Fruit fly (Drosophila melanogaster): ENCODE measurements around the gene prage.

The prage gene

dm6 chrX:1861620-1862184 is 88.2 kb downstream of the prage start, which contains the start of gene deltaCOP (continued):
- TF ChIP-seq Hr78 (GFP tag; optimal IDR thresholded peaks at IDR 0.05) (peak in 1 of 2 experiments; percentile 2), aop (GFP tag; IDR thresholded peaks at IDR 0.05) (no peak), CG8944 (GFP tag; optimal IDR thresholded peaks at IDR 0.05) (peak; percentile 92), Xbp1 (GFP tag; optimal IDR thresholded peaks at IDR 0.05) (peak; percentile 93), jumu (GFP tag; optimal IDR thresholded peaks at IDR 0.05) (peak; percentile 91), Dek (tag; optimal IDR thresholded peaks at IDR 0.05) (peak; percentile 74), Sox100B (GFP tag; optimal IDR thresholded peaks at IDR 0.05) (no peak), CG1529 (GFP tag; optimal IDR thresholded peaks at IDR 0.05) (no peak), CG30431 (GFP tag; optimal IDR thresholded peaks at IDR 0.05) (peak; percentile 46), z (GFP tag; IDR thresholded peaks at IDR 0.05) (no peak), CG7928 (GFP tag; optimal IDR thresholded peaks at IDR 0.05) (peak; percentile 56), tap (tag; optimal IDR thresholded peaks at IDR 0.05) (no peak), CG31388 (GFP tag; optimal IDR thresholded peaks at IDR 0.05) (peak; percentile 77), CG10543 (GFP tag; optimal IDR thresholded peaks at IDR 0.05) (peak; percentile 79), CG31365 (tag; optimal IDR thresholded peaks at IDR 0.05) (no peak), org-1 (GFP tag; optimal IDR thresholded peaks at IDR 0.05) (peak; percentile 59), klu (GFP tag; IDR thresholded peaks at IDR 0.05) (peak; percentile 85), CG13296 (GFP tag; optimal IDR thresholded peaks at IDR 0.05) (peak; percentile 72), prd (optimal IDR thresholded peaks at IDR 0.05) (no peak), prd (GFP tag; IDR thresholded peaks at IDR 0.05) (peak; percentile 90), HmgD (GFP tag; optimal IDR thresholded peaks at IDR 0.05) (peak; percentile 92), Vsx1 (GFP tag; optimal IDR thresholded peaks at IDR 0.05) (no peak), Max (GFP tag; optimal IDR thresholded peaks at IDR 0.05) (peak; percentile 88), Antp (GFP tag; optimal IDR thresholded peaks at IDR 0.05) (peak; percentile 91), cas (GFP tag; IDR thresholded peaks at IDR 0.05) (0 out of 2 replicates have a peak, but pooled peaks have one; percentile 26), CG13775 (GFP tag; optimal IDR thresholded peaks at IDR 0.05) (peak; percentile 84), C15 (GFP tag; IDR thresholded peaks at IDR 0.05) (0 out of 3 replicates have a peak, but pooled peaks have one; percentile 50), sqz (GFP tag; optimal IDR thresholded peaks at IDR 0.05) (no peak), Gug (GFP tag; IDR thresholded peaks at IDR 0.05) (peak; percentile 86), ttk (GFP tag; IDR thresholded peaks at IDR 0.05) (peak; percentile 73), chif (GFP tag; optimal IDR thresholded peaks at IDR 0.05) (peak; percentile 84 to 89), CG7745 (tag; optimal IDR thresholded peaks at IDR 0.05) (no peak), Bteb2 (GFP tag; optimal IDR thresholded peaks at IDR 0.05) (peak; percentile 92), HmgZ (tag; optimal IDR thresholded peaks at IDR 0.05) (peak; percentile 79), CG15269 (tag; optimal IDR thresholded peaks at IDR 0.05) (peak; percentile 79), Dbx (GFP tag; IDR thresholded peaks at IDR 0.05) (peak; percentile 88), corto (GFP tag; optimal IDR thresholded peaks at IDR 0.05) (no peak), CG14965 (GFP tag; optimal IDR thresholded peaks at IDR 0.05; ENCODE audit: borderline replicate concordance) (peak; percentile 52), CG2875 (GFP tag; optimal IDR thresholded peaks at IDR 0.05) (no peak), trem (tag; optimal IDR thresholded peaks at IDR 0.05) (peak; percentile 45), crp (GFP tag; optimal IDR thresholded peaks at IDR 0.05) (peak in 1 of 2 experiments; percentile 35), Chrac-16 (GFP tag; optimal IDR thresholded peaks at IDR 0.05) (peak; percentile 87), Taf1 (GFP tag; IDR thresholded peaks at IDR 0.05) (peak; percentile 78), CG15601 (tag; optimal IDR thresholded peaks at IDR 0.05) (peak; percentile 41), NC2α (GFP tag; optimal IDR thresholded peaks at IDR 0.05) (peak; percentile 64), ewg (GFP tag; optimal IDR thresholded peaks at IDR 0.05) (peak; percentile 76), CG10462 (GFP tag; optimal IDR thresholded peaks at IDR 0.05) (peak; percentile 66), BtbVII (GFP tag; optimal IDR thresholded peaks at IDR 0.05) (peak; percentile 55), CG3838 (GFP tag; optimal IDR thresholded peaks at IDR 0.05) (peak; percentile 49), CG17829 (tag; optimal IDR thresholded peaks at IDR 0.05) (peak; percentile 69)

Measured in whole organism, embryonic.